Worm (Caenorhabditis elegans): ENCODE data around the gene sri-18.

ce11 chrV:10248255-10248979 lies 11.9 kb downstream of the sri-18 start, which contains the start of gene akt-1:
- TF ChIP-seq R02D3.7 (tag; optimal IDR thresholded peaks at IDR 0.05) (no peak), fos-1 (tag; optimal IDR thresholded peaks at IDR 0.05) (no peak), nhr-11 (tag; optimal IDR thresholded peaks at IDR 0.05) (no peak), pqm-1 (tag; optimal IDR thresholded peaks at IDR 0.05) (peak; percentile 77)

Data from whole organism, L3 larva.